Worm (Caenorhabditis elegans) whole organism, L2 larva: Measurements from ENCODE around the gene hal-2.

Source experiments
- C34F6.9 ChIP-seq: fragments of 150-350 bp; optimal IDR thresholded peaks from 2 replicates; lab custom pipeline; 2014; ENCODE audit warnings: missing biosample characterization, missing genetic modification characterization
- F13H6.1 ChIP-seq: sonication (generic microtip); optimal IDR thresholded peaks from 2 replicates; lab custom pipeline; 2016; ENCODE audit warnings: missing genetic modification characterization, missing compliant biosample characterization
- R02D3.7 ChIP-seq: fragments of 150-350 bp; optimal IDR thresholded peaks from 2 replicates; lab custom pipeline; 2014; ENCODE audit warnings: missing biosample characterization, missing genetic modification characterization
- Y55F3AM.14 ChIP-seq: fragments of 200-800 bp; sonication (Bioruptor generic); optimal IDR thresholded peaks from 2 replicates; lab custom pipeline; 2018; ENCODE audit warnings: mild to moderate bottlenecking, missing genetic modification characterization, missing compliant biosample characterization
- ZK546.5 ChIP-seq: sonication (generic microtip); optimal IDR thresholded peaks from 2 replicates; lab custom pipeline; 2017; ENCODE audit warnings: missing biosample characterization, missing genetic modification characterization
- alr-1 ChIP-seq: fragments of 150-350 bp; optimal IDR thresholded peaks from 2 replicates; lab custom pipeline; 2014; ENCODE audit warnings: missing biosample characterization, missing genetic modification characterization
- aly-2 ChIP-seq: fragments of 150-350 bp; optimal IDR thresholded peaks from 2 replicates; lab custom pipeline; 2014; ENCODE audit warnings: missing biosample characterization, missing genetic modification characterization
- ceh-16 ChIP-seq: fragments of 150-350 bp; optimal IDR thresholded peaks from 2 replicates; lab custom pipeline; 2014; ENCODE audit warnings: missing biosample characterization, missing genetic modification characterization
- ceh-82 ChIP-seq: fragments of 150-350 bp; optimal IDR thresholded peaks from 2 replicates; lab custom pipeline; 2014; ENCODE audit warnings: missing biosample characterization, missing genetic modification characterization
- crh-2 ChIP-seq: sonication (generic microtip); optimal IDR thresholded peaks from 2 replicates; lab custom pipeline; 2017; ENCODE audit warnings: missing biosample characterization, missing genetic modification characterization
- dmd-4 ChIP-seq: sonication (generic microtip); optimal IDR thresholded peaks from 2 replicates; lab custom pipeline; 2017; ENCODE audit warnings: missing biosample characterization, missing genetic modification characterization
- elt-1 ChIP-seq: fragments of 150-350 bp; optimal IDR thresholded peaks from 2 replicates; lab custom pipeline; 2014; ENCODE audit warnings: missing biosample characterization, missing genetic modification characterization
- elt-3 ChIP-seq: sonication (generic microtip); optimal IDR thresholded peaks from 2 replicates; lab custom pipeline; 2017; ENCODE audit warnings: missing biosample characterization, missing genetic modification characterization
- fos-1 ChIP-seq: fragments of 150-350 bp; optimal IDR thresholded peaks from 2 replicates; lab custom pipeline; 2014; ENCODE audit warnings: missing biosample characterization, missing genetic modification characterization
- gmeb-1 ChIP-seq: fragments of 150-350 bp; optimal IDR thresholded peaks from 2 replicates; lab custom pipeline; 2014; ENCODE audit warnings: missing biosample characterization, missing genetic modification characterization
- lin-11 ChIP-seq: fragments of 150-350 bp; sonication (generic microtip); optimal IDR thresholded peaks from 2 replicates; lab custom pipeline; 2014; ENCODE audit warnings: missing biosample characterization, missing genetic modification characterization, inconsistent platforms, mixed read lengths
- lin-13 ChIP-seq: fragments of 150-350 bp; optimal IDR thresholded peaks from 2 replicates; lab custom pipeline; 2014; ENCODE audit warnings: missing biosample characterization, missing genetic modification reagents, missing genetic modification characterization
- lsy-2 ChIP-seq, 2 experiments: fragments of 150-350 bp in 1 of 2; sonication (generic microtip) in 1 of 2; optimal IDR thresholded peaks; 2 replicates each; lab custom pipeline; 2014 to 2017; ENCODE audit warnings: missing biosample characterization in 2 of 2, missing genetic modification characterization in 2 of 2
- mdl-1 ChIP-seq, 2 experiments: fragments of 150-350 bp in 1 of 2; sonication (generic microtip) in 1 of 2; optimal IDR thresholded peaks; 2 replicates each; lab custom pipeline; 2017; ENCODE audit warnings: missing biosample characterization in 2 of 2, missing genetic modification characterization in 2 of 2
- nhr-11 ChIP-seq: fragments of 150-350 bp; optimal IDR thresholded peaks from 2 replicates; lab custom pipeline; 2014; ENCODE audit warnings: missing biosample characterization, missing genetic modification characterization
- nhr-129 ChIP-seq: fragments of 150-350 bp; optimal IDR thresholded peaks from 2 replicates; lab custom pipeline; 2014; ENCODE audit warnings: missing biosample characterization, missing genetic modification characterization
- nhr-21 ChIP-seq: fragments of 150-350 bp; optimal IDR thresholded peaks from 2 replicates; lab custom pipeline; 2014; ENCODE audit warnings: missing biosample characterization, missing genetic modification characterization
- nhr-23 ChIP-seq: fragments of 150-350 bp; optimal IDR thresholded peaks from 2 replicates; lab custom pipeline; 2014; ENCODE audit warnings: missing biosample characterization, missing genetic modification reagents, missing genetic modification characterization
- nhr-237 ChIP-seq: fragments of 150-350 bp; optimal IDR thresholded peaks from 2 replicates; lab custom pipeline; 2014; ENCODE audit warnings: missing biosample characterization, missing genetic modification characterization
- nhr-77 ChIP-seq: fragments of 150-350 bp; optimal IDR thresholded peaks from 2 replicates; lab custom pipeline; 2014; ENCODE audit warnings: missing biosample characterization, missing genetic modification characterization
- peb-1 ChIP-seq: fragments of 150-350 bp; optimal IDR thresholded peaks from 2 replicates; lab custom pipeline; 2014; ENCODE audit warnings: missing biosample characterization, missing genetic modification characterization
- skn-1 ChIP-seq: sonication (generic microtip); optimal IDR thresholded peaks from 2 replicates; lab custom pipeline; 2017; ENCODE audit warnings: missing biosample characterization, missing genetic modification characterization
- sma-3 ChIP-seq: sonication (generic microtip); optimal IDR thresholded peaks from 2 replicates; lab custom pipeline; 2016; ENCODE audit warnings: missing genetic modification reagents, missing genetic modification characterization, missing compliant biosample characterization
- sma-9 ChIP-seq, 2 experiments: fragments of 150-350 bp in 1 of 2; sonication (generic microtip) in 1 of 2; optimal IDR thresholded peaks; 2 replicates each; lab custom pipeline; 2014 to 2016; ENCODE audit warnings: missing genetic modification characterization in 2 of 2, mild to moderate bottlenecking in 1 of 2, missing biosample characterization in 1 of 2, missing compliant biosample characterization in 1 of 2, missing genetic modification reagents in 1 of 2, moderate library complexity in 1 of 2
- snpc-4 ChIP-seq: fragments of 150-350 bp; optimal IDR thresholded peaks from 2 replicates; lab custom pipeline; 2014; ENCODE audit warnings: missing biosample characterization, missing genetic modification characterization
- unc-39 ChIP-seq: fragments of 150-350 bp; optimal IDR thresholded peaks from 2 replicates; lab custom pipeline; 2014; ENCODE audit warnings: missing biosample characterization, missing genetic modification characterization
- unc-55 ChIP-seq: fragments of 150-350 bp; sonication (generic microtip); optimal IDR thresholded peaks from 3 replicates; lab custom pipeline; 2014; ENCODE audit warnings: missing biosample characterization, missing genetic modification reagents, missing genetic modification characterization
- unc-62 ChIP-seq: fragments of 150-350 bp; optimal IDR thresholded peaks from 2 replicates; lab custom pipeline; 2014; ENCODE audit warnings: missing biosample characterization, missing genetic modification reagents, missing genetic modification characterization
- zag-1 ChIP-seq: fragments of 150-350 bp; optimal IDR thresholded peaks from 2 replicates; lab custom pipeline; 2014; ENCODE audit warnings: missing biosample characterization, missing genetic modification characterization
- ztf-4 ChIP-seq: fragments of 150-350 bp; optimal IDR thresholded peaks from 2 replicates; lab custom pipeline; 2014; ENCODE audit warnings: missing biosample characterization, missing genetic modification characterization

hal-2 gene

ce11 chrIII:10123586-10124233, 35.0 kb upstream of the hal-2 start, which contains the start of gene ttll-4:
Gene ttll-4 (plus strand): TSS chrIII:10124183.
- peak; percentile 55 for TF ChIP-seq C34F6.9 (tag; lab: Kevin White, UChicago)
- TF ChIP-seq nhr-129 (tag; lab: Kevin White, UChicago) = peak; percentile 14
- TF ChIP-seq unc-55 (GFP tag; lab: Kevin White, UChicago) = peak; percentile 44
- peak; percentile 23 for TF ChIP-seq sma-9 (GFP tag; optimal IDR thresholded peaks at IDR 0.05; lab: Kevin White, UChicago)
- TF ChIP-seq sma-9 (tag; optimal IDR thresholded peaks at IDR 0.05; lab: Kevin White, UChicago) = no peak
- TF ChIP-seq aly-2 (tag; lab: Kevin White, UChicago) = no peak
- TF ChIP-seq zag-1 (tag; lab: Kevin White, UChicago) = peak; percentile 1
- TF ChIP-seq R02D3.7 (tag; lab: Kevin White, UChicago) = no peak
- peak; percentile 1 for TF ChIP-seq sma-3 (GFP tag; lab: Kevin White, UChicago)
- TF ChIP-seq lin-13 (GFP tag; lab: Kevin White, UChicago) = peak; percentile 53
- TF ChIP-seq lsy-2 (tag; optimal IDR thresholded peaks at IDR 0.05; lab: Kevin White, UChicago) = peak; percentile 50 to 59
- TF ChIP-seq F13H6.1 (tag; lab: Kevin White, UChicago) = peak; percentile 49

- TF ChIP-seq unc-55 (GFP tag; lab: Kevin White, UChicago) (peak; percentile 34), ztf-4 (tag; lab: Kevin White, UChicago) (no peak), dmd-4 (tag; lab: Kevin White, UChicago) (no peak), Y55F3AM.14 (no peak), elt-3 (no peak), lsy-2 (tag; optimal IDR thresholded peaks at IDR 0.05; lab: Kevin White, UChicago) (peak in 1 of 2 experiments; percentile 13), unc-62 (GFP tag; lab: Kevin White, UChicago) (no peak), elt-1 (tag; lab: Kevin White, UChicago) (no peak), alr-1 (tag; lab: Kevin White, UChicago) (no peak), snpc-4 (tag; lab: Kevin White, UChicago) (no peak), unc-39 (no peak), ZK546.5 (tag; lab: Kevin White, UChicago) (no peak), skn-1 (tag; lab: Kevin White, UChicago) (no peak), nhr-21 (no peak), F13H6.1 (tag; lab: Kevin White, UChicago) (no peak), nhr-77 (no peak), sma-9 (GFP tag; optimal IDR thresholded peaks at IDR 0.05; lab: Kevin White, UChicago) (no peak), sma-9 (tag; optimal IDR thresholded peaks at IDR 0.05; lab: Kevin White, UChicago) (no peak), zag-1 (tag; lab: Kevin White, UChicago) (no peak), fos-1 (tag; lab: Kevin White, UChicago) (no peak), C34F6.9 (tag; lab: Kevin White, UChicago) (peak; percentile 40), crh-2 (no peak), nhr-11 (tag; lab: Kevin White, UChicago) (no peak), nhr-23 (no peak), lin-11 (tag; lab: Kevin White, UChicago) (no peak), nhr-237 (tag; lab: Kevin White, UChicago) (no peak)
Observed at ce11 chrIII:10120076-10120831, 31.5 kb upstream of the hal-2 start, which contains the start of the genes gtf-2H3 and ham-3. Gene gtf-2H3 (minus strand): TSS chrIII:10120148. Gene ham-3 (plus strand): TSS chrIII:10120781.

ce11 chrIII:10118818-10119217, 30.1 kb upstream of the hal-2 start, which contains the start of gene ZK1128.3:
Gene ZK1128.3 (minus strand): TSS chrIII:10118918.
- no peak for TF ChIP-seq ceh-16 (tag; lab: Kevin White, UChicago)
- TF ChIP-seq nhr-23 = no peak
- no peak for TF ChIP-seq unc-62 (GFP tag; lab: Kevin White, UChicago)
- no peak for TF ChIP-seq elt-1 (tag; lab: Kevin White, UChicago)
- TF ChIP-seq unc-39 = no peak
- TF ChIP-seq mdl-1 (tag; optimal IDR thresholded peaks at IDR 0.05; lab: Kevin White, UChicago) = no peak
- TF ChIP-seq ceh-82 (tag; lab: Kevin White, UChicago) = no peak
- TF ChIP-seq nhr-77 = no peak

- TF ChIP-seq peb-1 = no peak
- no peak for TF ChIP-seq ceh-16 (tag; lab: Kevin White, UChicago)
- TF ChIP-seq F13H6.1 (tag; lab: Kevin White, UChicago) = no peak
- no peak for TF ChIP-seq mdl-1 (tag; optimal IDR thresholded peaks at IDR 0.05; lab: Kevin White, UChicago)
- peak; percentile 54 for TF ChIP-seq unc-55 (GFP tag; lab: Kevin White, UChicago)
- peak; percentile 48 for TF ChIP-seq C34F6.9 (tag; lab: Kevin White, UChicago)
- TF ChIP-seq nhr-129 (tag; lab: Kevin White, UChicago) = no peak
- peak in 1 of 2 experiments; percentile 58 for TF ChIP-seq lsy-2 (tag; optimal IDR thresholded peaks at IDR 0.05; lab: Kevin White, UChicago)
- TF ChIP-seq dmd-4 (tag; lab: Kevin White, UChicago) = no peak
- TF ChIP-seq R02D3.7 (tag; lab: Kevin White, UChicago) = peak; percentile 66
- no peak for TF ChIP-seq crh-2
- peak; percentile 60 for TF ChIP-seq gmeb-1
- no peak for TF ChIP-seq nhr-21
Observed at ce11 chrIII:10114662-10115061, 25.9 kb upstream of the hal-2 start, which contains the start of the genes ZK1128.1 and mett-10. Gene ZK1128.1 (minus strand): TSS chrIII:10114760. Gene mett-10 (plus strand): TSS chrIII:10115036.
